Worm (Caenorhabditis elegans) whole organism, young adult: ENCODE results near the gene glb-29.

Experiments
- ama-1 ChIP-seq, 3 experiments: fragments of 150-350 bp in 1 of 3; sonication (generic microtip) in 2 of 3; optimal IDR thresholded peaks; 2 replicates each; lab custom pipeline; 2014 to 2018; ENCODE audit warnings: missing biosample characterization in 2 of 3, missing genetic modification characterization in 2 of 3, missing genetic modification reagents in 2 of 3
- chd-7 ChIP-seq: sonication (generic microtip); optimal IDR thresholded peaks from 2 replicates; lab custom pipeline; 2016; ENCODE audit warnings: mild to moderate bottlenecking, missing genetic modification characterization, moderate library complexity, missing compliant biosample characterization
- hsf-1 ChIP-seq: fragments of 200-800 bp; sonication (Bioruptor generic); IDR thresholded peaks from 2 replicates; pipeline ENCODE4 v1.3.6; 2022; ENCODE audit warnings: missing genetic modification reagents, missing genetic modification characterization, missing compliant biosample characterization
- lin-35 ChIP-seq, 3 experiments: fragments of 150-350 bp in 2 of 3; sonication (generic microtip) in 1 of 3; optimal IDR thresholded peaks; 2 replicates each; lab custom pipeline; 2014 to 2018; ENCODE audit warnings: missing biosample characterization in 3 of 3, missing genetic modification characterization in 3 of 3, missing genetic modification reagents in 3 of 3
- mel-28 ChIP-seq: sonication (generic microtip); optimal IDR thresholded peaks from 2 replicates; lab custom pipeline; 2016; ENCODE audit warnings: borderline replicate concordance, mild to moderate bottlenecking, missing genetic modification characterization, missing compliant biosample characterization
- nhr-90 ChIP-seq: sonication (generic microtip); optimal IDR thresholded peaks from 2 replicates; lab custom pipeline; 2016; ENCODE audit warnings: missing genotype, mild to moderate bottlenecking, missing genetic modification characterization, missing compliant biosample characterization
- sea-2 ChIP-seq: fragments of 200-800 bp; sonication (Bioruptor generic); IDR thresholded peaks from 2 replicates; pipeline ENCODE4 v1.3.6; 2022; ENCODE audit warnings: missing genetic modification characterization, missing compliant biosample characterization
- unc-130 ChIP-seq: sonication (generic microtip); optimal IDR thresholded peaks from 2 replicates; lab custom pipeline; 2016; ENCODE audit warnings: missing genetic modification reagents, missing genetic modification characterization, missing compliant biosample characterization

DNA sequence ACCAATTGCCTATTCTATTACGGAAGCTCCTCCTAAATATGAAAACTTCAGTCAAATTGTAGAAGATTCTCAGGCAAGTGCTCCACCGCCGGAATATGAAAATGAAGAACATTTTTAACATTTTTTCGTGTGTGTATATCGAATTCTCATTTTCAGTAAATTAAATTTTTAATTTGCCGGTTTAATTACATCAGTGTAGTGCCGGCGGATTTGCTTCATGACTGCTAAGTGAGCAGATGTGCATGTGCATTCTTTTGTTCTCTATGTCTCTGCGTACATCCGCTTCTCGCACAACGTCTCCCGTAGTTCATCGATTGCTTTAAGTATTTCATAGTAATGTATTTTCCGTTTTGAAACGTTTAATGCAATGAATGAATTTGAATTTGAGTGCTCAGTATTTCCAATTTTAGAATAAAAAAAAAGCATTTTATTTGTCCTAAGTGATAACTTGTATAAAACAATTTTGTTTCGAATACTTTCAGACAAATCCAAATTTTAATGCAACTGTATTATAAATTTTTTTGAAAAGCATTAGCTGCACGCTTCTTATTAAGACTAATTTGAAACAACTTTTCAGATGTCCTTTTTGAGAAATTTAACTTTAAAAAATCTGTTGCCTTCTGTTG is 58.7 kb downstream of the glb-29 start, which contains the start of gene Y17G7B.22:
- no peak for TF ChIP-seq lin-35 (GFP tag; optimal IDR thresholded peaks at IDR 0.05; lab: Kevin White, UChicago)
- no peak for TF ChIP-seq mel-28 (tag; lab: Kevin White, UChicago)
- no peak for TF ChIP-seq sea-2 (GFP tag; lab: Robert Waterston, UW)
- TF ChIP-seq unc-130 (GFP tag; lab: Kevin White, UChicago): no peak
- no peak for TF ChIP-seq hsf-1 (GFP tag; lab: Robert Waterston, UW)
- TF ChIP-seq chd-7 (tag; lab: Kevin White, UChicago): no peak
- TF ChIP-seq nhr-90 (tag; lab: Kevin White, UChicago): no peak
- TF ChIP-seq ama-1 (optimal IDR thresholded peaks at IDR 0.05; lab: Kevin White, UChicago): no peak
- no peak for TF ChIP-seq ama-1 (GFP tag; optimal IDR thresholded peaks at IDR 0.05; lab: Kevin White, UChicago)
